Fruit fly (Drosophila melanogaster): ENCODE data around the gene CG11816.

- no peak for TF ChIP-seq CG8478 (optimal IDR thresholded peaks at IDR 0.05)
- no peak for TF ChIP-seq EcR (GFP tag; optimal IDR thresholded peaks at IDR 0.05)
- TF ChIP-seq usp (GFP tag; optimal IDR thresholded peaks at IDR 0.05) = no peak
- no peak for TF ChIP-seq psq (optimal IDR thresholded peaks at IDR 0.05)
- no peak for TF ChIP-seq Dll (optimal IDR thresholded peaks at IDR 0.05)
- TF ChIP-seq pan (optimal IDR thresholded peaks at IDR 0.05) = no peak
Measured at dm6 chrX:13568841-13569240, 13.2 kb upstream of the CG11816 start.
